Worm (Caenorhabditis elegans): ENCODE data around the gene C02F12.8.

DNA sequence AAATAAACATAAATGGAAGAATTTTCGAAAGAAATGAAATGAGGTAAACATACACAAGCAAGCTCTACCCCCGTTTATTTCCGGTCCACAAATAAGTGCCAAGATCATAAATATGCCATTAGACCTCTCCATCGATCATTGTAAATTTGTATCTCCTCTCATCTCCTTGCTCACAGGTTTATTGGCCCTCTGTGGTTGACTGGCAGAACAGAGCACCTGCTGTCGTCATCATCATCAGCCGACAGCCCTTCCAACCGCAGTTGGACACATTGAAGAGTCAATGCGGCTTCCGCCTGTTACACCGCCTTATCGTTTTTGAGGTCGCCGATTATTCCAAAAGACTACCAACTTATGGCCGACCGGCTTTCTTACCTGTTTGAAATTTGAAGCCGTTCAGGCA, 45.6 kb upstream of the C02F12.8 start:
- TF ChIP-seq ref-1 (GFP tag; conservative IDR thresholded peaks at IDR 0.05) (no peak), flt-1 (GFP tag; IDR thresholded peaks at IDR 0.05) (no peak), ztf-23 (GFP tag; IDR thresholded peaks at IDR 0.05) (no peak), klf-2 (GFP tag; conservative IDR thresholded peaks at IDR 0.05) (no peak), ztf-29 (GFP tag; IDR thresholded peaks at IDR 0.05) (no peak), T22C8.4 (GFP tag; IDR thresholded peaks at IDR 0.05) (no peak), tab-1 (GFP tag; IDR thresholded peaks at IDR 0.05) (no peak)
